Fruit fly (Drosophila melanogaster) whole organism, embryonic: ENCODE measurements around the gene CG6567.

ENCODE experiments used
- Awh ChIP-seq: fragments of 200-800 bp; sonication (Bioruptor generic); IDR thresholded peaks from 2 replicates; pipeline ENCODE4, ENCODE4 v1.3.6; 2022; ENCODE audit warnings: missing biosample characterization, missing genetic modification characterization
- CG10274 ChIP-seq: fragments of 200-800 bp; sonication (Bioruptor generic); optimal IDR thresholded peaks from 3 replicates; lab custom pipeline; 2017; ENCODE audit warnings: missing biosample characterization, mild to moderate bottlenecking, missing genetic modification characterization
- CG12071 ChIP-seq: fragments of 200-800 bp; sonication (Bioruptor generic); optimal IDR thresholded peaks from 3 replicates; lab custom pipeline; 2018; ENCODE audit warnings: missing biosample characterization, mild to moderate bottlenecking, missing genetic modification characterization
- CG14014 ChIP-seq: fragments of 200-800 bp; sonication (Bioruptor generic); IDR thresholded peaks from 2 replicates; pipeline ENCODE4 v1.3.6; 2022; ENCODE audit warnings: missing biosample characterization, missing genetic modification characterization
- CG1603 ChIP-seq: fragments of 200-800 bp; sonication (Bioruptor generic); optimal IDR thresholded peaks from 2 replicates; lab custom pipeline; 2019; ENCODE audit warnings: missing biosample characterization, mild to moderate bottlenecking, missing genetic modification characterization, moderate library complexity
- CG17328 ChIP-seq: fragments of 200-800 bp; sonication (Bioruptor generic); IDR thresholded peaks from 2 replicates; pipeline ENCODE4 v1.3.6; 2022; ENCODE audit warnings: missing biosample characterization, missing genetic modification characterization
- CG17359 ChIP-seq: fragments of 200-800 bp; sonication (Bioruptor generic); optimal IDR thresholded peaks from 3 replicates; lab custom pipeline; 2018; ENCODE audit warnings: missing biosample characterization, mild to moderate bottlenecking, missing genetic modification characterization, moderate library complexity
- CG17568 ChIP-seq: fragments of 200-800 bp; sonication (Bioruptor generic); optimal IDR thresholded peaks from 2 replicates; lab custom pipeline; 2018; ENCODE audit warnings: missing biosample characterization, mild to moderate bottlenecking, missing genetic modification characterization, moderate library complexity
- CG18011 ChIP-seq: fragments of 200-800 bp; sonication (Bioruptor generic); optimal IDR thresholded peaks from 2 replicates; lab custom pipeline; 2017; ENCODE audit warnings: missing biosample characterization, missing genetic modification characterization, mild to moderate bottlenecking, moderate library complexity, missing genotype
- CG18599 ChIP-seq: fragments of 200-800 bp; sonication (Bioruptor generic); optimal IDR thresholded peaks from 3 replicates; lab custom pipeline; 2017; ENCODE audit warnings: missing biosample characterization, missing genetic modification characterization, mild to moderate bottlenecking, moderate library complexity, missing genetic modification reagents
- CG2678 ChIP-seq: fragments of 200-800 bp; sonication (Bioruptor generic); optimal IDR thresholded peaks from 3 replicates; lab custom pipeline; 2019; ENCODE audit warnings: missing biosample characterization, mild to moderate bottlenecking, missing genetic modification characterization, moderate library complexity
- CG2875 ChIP-seq: fragments of 200-800 bp; sonication (Bioruptor generic); optimal IDR thresholded peaks from 2 replicates; lab custom pipeline; 2017; ENCODE audit warnings: missing biosample characterization, mild to moderate bottlenecking, missing genetic modification characterization, missing genetic modification reagents
- CG31365 ChIP-seq: fragments of 200-800 bp; sonication (Bioruptor generic); optimal IDR thresholded peaks from 2 replicates; lab custom pipeline; 2018; ENCODE audit warnings: missing biosample characterization, mild to moderate bottlenecking, missing genetic modification characterization
- CG34422 ChIP-seq: fragments of 200-800 bp; sonication (Bioruptor generic); IDR thresholded peaks from 3 replicates; pipeline ENCODE4 v1.3.6; 2022; ENCODE audit warnings: missing biosample characterization, missing genetic modification characterization
- CG4707 ChIP-seq: fragments of 200-800 bp; sonication (Bioruptor generic); optimal IDR thresholded peaks from 2 replicates; lab custom pipeline; 2018; ENCODE audit warnings: missing biosample characterization, mild to moderate bottlenecking, missing genetic modification characterization, moderate library complexity
- CG8944 ChIP-seq: fragments of 200-800 bp; sonication (Bioruptor generic); optimal IDR thresholded peaks from 3 replicates; lab custom pipeline; 2016; ENCODE audit warnings: missing biosample characterization, missing genetic modification characterization
- CG9932 ChIP-seq: fragments of 200-800 bp; sonication (Bioruptor generic); IDR thresholded peaks from 2 replicates; pipeline ENCODE4 v1.3.6; 2022; ENCODE audit warnings: missing biosample characterization, missing genetic modification characterization
- Dll ChIP-seq: fragments of 200-800 bp; sonication (Bioruptor generic); IDR thresholded peaks from 4 replicates; pipeline ENCODE4 v1.3.6; 2022; ENCODE audit warnings: missing biosample characterization, missing genetic modification characterization; ENCODE audit not compliant: partially characterized antibody
- Drgx ChIP-seq: fragments of 200-800 bp; sonication (Bioruptor generic); IDR thresholded peaks from 2 replicates; pipeline ENCODE4 v1.3.6; 2022; ENCODE audit warnings: missing biosample characterization, missing genetic modification characterization
- HLH54F ChIP-seq: fragments of 200-800 bp; sonication (Bioruptor generic); optimal IDR thresholded peaks from 3 replicates; lab custom pipeline; 2016; ENCODE audit warnings: missing biosample characterization, missing genetic modification characterization
- HmgD ChIP-seq: fragments of 200-800 bp; sonication (Bioruptor generic); optimal IDR thresholded peaks from 3 replicates; lab custom pipeline; 2016; ENCODE audit warnings: missing biosample characterization, missing genetic modification characterization
- Jarid2 ChIP-seq: fragments of 200-800 bp; sonication (Bioruptor generic); optimal IDR thresholded peaks from 3 replicates; lab custom pipeline; 2017; ENCODE audit warnings: mild to moderate bottlenecking, missing biosample characterization, missing genetic modification reagents, missing genetic modification characterization
- Lpt ChIP-seq: fragments of >200 bp; optimal IDR thresholded peaks from 2 replicates; lab custom pipeline; 2018; ENCODE audit warnings: missing biosample characterization, missing genetic modification characterization
- Mes4 ChIP-seq: fragments of 200-800 bp; sonication (Bioruptor generic); optimal IDR thresholded peaks from 2 replicates; lab custom pipeline; 2016; ENCODE audit warnings: missing biosample characterization, missing genetic modification characterization
- NK7.1 ChIP-seq: fragments of 200-800 bp; sonication (Bioruptor generic); optimal IDR thresholded peaks from 3 replicates; lab custom pipeline; 2016; ENCODE audit warnings: missing biosample characterization, missing genetic modification characterization
- Neu2 ChIP-seq: fragments of 200-800 bp; sonication (Bioruptor generic); optimal IDR thresholded peaks from 3 replicates; lab custom pipeline; 2016; ENCODE audit warnings: missing biosample characterization, missing genetic modification characterization, borderline replicate concordance
- Oaz ChIP-seq: fragments of 200-800 bp; sonication (Bioruptor generic); IDR thresholded peaks from 2 replicates; pipeline ENCODE4 v1.3.6; 2022; ENCODE audit warnings: missing biosample characterization, missing genetic modification characterization
- Oli ChIP-seq: fragments of 200-800 bp; sonication (Bioruptor generic); optimal IDR thresholded peaks from 2 replicates; lab custom pipeline; 2018; ENCODE audit warnings: missing biosample characterization, mild to moderate bottlenecking, missing genetic modification characterization, moderate library complexity
- Ravus ChIP-seq: fragments of 200-800 bp; sonication (Bioruptor generic); IDR thresholded peaks from 2 replicates; pipeline ENCODE4 v1.3.6; 2022; ENCODE audit warnings: missing biosample characterization, missing genetic modification characterization
- Sox100B ChIP-seq: fragments of 200-800 bp; sonication (Bioruptor generic); optimal IDR thresholded peaks from 3 replicates; lab custom pipeline; 2018; ENCODE audit warnings: missing biosample characterization, mild to moderate bottlenecking, missing genetic modification characterization
- YL-1 ChIP-seq: fragments of 200-800 bp; sonication (Bioruptor generic); optimal IDR thresholded peaks from 3 replicates; lab custom pipeline; 2017; ENCODE audit warnings: missing biosample characterization, mild to moderate bottlenecking, missing genetic modification characterization
- ap ChIP-seq: fragments of 200-800 bp; sonication (Bioruptor generic); IDR thresholded peaks from 2 replicates; pipeline ENCODE4 v1.3.6; 2022; ENCODE audit warnings: missing biosample characterization, missing genetic modification characterization
- cg ChIP-seq: fragments of 200-800 bp; sonication (Bioruptor generic); optimal IDR thresholded peaks from 3 replicates; lab custom pipeline; 2019; ENCODE audit warnings: missing biosample characterization, mild to moderate bottlenecking, missing genetic modification characterization, moderate library complexity
- chinmo ChIP-seq: fragments of 200-800 bp; sonication (Bioruptor generic); IDR thresholded peaks from 4 replicates; pipeline ENCODE4 v1.3.6; 2022; ENCODE audit warnings: missing biosample characterization, missing genetic modification characterization; ENCODE audit not compliant: partially characterized antibody
- crp ChIP-seq, 2 experiments: fragments of 200-800 bp; sonication (Bioruptor generic); optimal IDR thresholded peaks; 2 replicates in 1 of 2; 3 replicates in 1 of 2; lab custom pipeline; 2017; ENCODE audit warnings: missing biosample characterization in 2 of 2, missing genetic modification characterization in 2 of 2, mild to moderate bottlenecking in 1 of 2, moderate library complexity in 1 of 2
- dmrt11E ChIP-seq: fragments of 200-800 bp; sonication (Bioruptor generic); optimal IDR thresholded peaks from 3 replicates; lab custom pipeline; 2018; ENCODE audit warnings: missing biosample characterization, mild to moderate bottlenecking, missing genetic modification characterization, moderate library complexity
- h ChIP-seq: fragments of >200 bp; optimal IDR thresholded peaks from 2 replicates; lab custom pipeline; 2017
- inv ChIP-seq: fragments of 200-800 bp; sonication (Bioruptor generic); IDR thresholded peaks from 2 replicates; pipeline ENCODE4 v1.3.6; 2022; ENCODE audit warnings: missing biosample characterization, missing genetic modification characterization; ENCODE audit not compliant: partially characterized antibody
- kni ChIP-seq: fragments of 200-800 bp; sonication (Bioruptor generic); optimal IDR thresholded peaks from 3 replicates; lab custom pipeline; 2017; ENCODE audit warnings: mild to moderate bottlenecking, missing biosample characterization, missing genetic modification reagents, missing genetic modification characterization
- nmo ChIP-seq: fragments of 200-800 bp; sonication (Bioruptor generic); optimal IDR thresholded peaks from 2 replicates; lab custom pipeline; 2018; ENCODE audit warnings: missing biosample characterization, mild to moderate bottlenecking, missing genetic modification characterization, moderate library complexity
- pb ChIP-seq: fragments of 200-800 bp; sonication (Bioruptor generic); optimal IDR thresholded peaks from 3 replicates; lab custom pipeline; 2016; ENCODE audit warnings: missing biosample characterization, missing genetic modification characterization
- pum ChIP-seq: fragments of 200-800 bp; sonication (Bioruptor generic); optimal IDR thresholded peaks from 2 replicates; lab custom pipeline; 2016; ENCODE audit warnings: missing biosample characterization, missing genetic modification characterization
- ranshi ChIP-seq: fragments of 200-800 bp; sonication (Bioruptor generic); IDR thresholded peaks from 2 replicates; pipeline ENCODE4 v1.3.6; 2022; ENCODE audit warnings: missing biosample characterization, missing genetic modification characterization
- rib ChIP-seq: fragments of 200-800 bp; sonication (Bioruptor generic); IDR thresholded peaks from 2 replicates; pipeline ENCODE4 v1.3.6; 2022; ENCODE audit warnings: missing biosample characterization, missing genetic modification characterization
- sc ChIP-seq, 3 experiments: fragments of >200 bp in 2 of 3; fragments of 200-800 bp in 1 of 3; sonication (Bioruptor generic) in 1 of 3; optimal IDR thresholded peaks; 2 replicates in 2 of 3; 3 replicates in 1 of 3; lab custom pipeline; 2017; ENCODE audit warnings: mild to moderate bottlenecking in 1 of 3, missing biosample characterization in 1 of 3, missing genetic modification characterization in 1 of 3, missing genetic modification reagents in 1 of 3
- sd ChIP-seq: fragments of 200-800 bp; sonication (Bioruptor generic); optimal IDR thresholded peaks from 3 replicates; lab custom pipeline; 2018; ENCODE audit warnings: missing biosample characterization, mild to moderate bottlenecking, missing genetic modification characterization, moderate library complexity
- slou ChIP-seq: fragments of 200-800 bp; sonication (Bioruptor generic); optimal IDR thresholded peaks from 3 replicates; lab custom pipeline; 2016; ENCODE audit warnings: missing biosample characterization, missing genetic modification characterization
- sqz ChIP-seq: fragments of 200-800 bp; sonication (Bioruptor generic); optimal IDR thresholded peaks from 3 replicates; lab custom pipeline; 2018; ENCODE audit warnings: missing biosample characterization, mild to moderate bottlenecking, missing genetic modification characterization
- unpg ChIP-seq: fragments of 200-800 bp; sonication (Bioruptor generic); optimal IDR thresholded peaks from 3 replicates; lab custom pipeline; 2018; ENCODE audit warnings: missing biosample characterization, mild to moderate bottlenecking, missing genetic modification characterization, moderate library complexity

The CG6567 gene

DNA sequence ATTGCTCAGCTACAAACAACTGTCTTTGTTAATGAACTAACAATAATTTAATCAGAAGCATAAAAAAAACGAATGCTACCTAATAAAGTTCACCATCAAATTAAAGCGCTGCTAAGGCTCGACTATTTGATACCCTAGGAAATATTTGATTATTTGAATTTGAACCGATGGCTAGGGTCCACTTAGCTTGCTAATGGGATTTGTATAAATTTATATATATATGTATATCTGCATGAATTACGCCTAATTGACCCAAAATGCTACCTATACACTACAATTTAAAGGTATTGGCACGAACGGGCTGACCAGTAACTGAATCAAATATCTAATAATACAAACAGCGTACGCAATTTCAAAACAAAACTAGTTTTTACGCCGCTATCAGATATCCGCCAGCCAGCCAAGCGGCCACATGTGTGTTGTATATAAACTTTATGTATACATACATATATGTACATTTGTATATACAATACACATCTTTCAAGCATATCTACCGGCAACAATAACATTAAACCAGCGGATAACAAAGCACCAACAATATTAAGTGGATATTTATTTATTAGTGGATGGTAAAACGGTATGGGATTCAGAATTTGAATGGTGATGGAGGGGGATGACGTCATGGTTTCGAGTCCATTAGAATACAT, 29.9 kb upstream of the CG6567 start (continued):
- no peak for TF ChIP-seq HmgD (GFP tag; lab: Kevin White, UChicago)
- peak; percentile 78 for TF ChIP-seq Drgx (GFP tag; lab: Robert Waterston, UW)
- TF ChIP-seq CG14014 (GFP tag; lab: Robert Waterston, UW), result peak; percentile 80
- peak; percentile 57 for TF ChIP-seq Ravus (GFP tag; lab: Robert Waterston, UW)
- TF ChIP-seq Oli (tag; lab: Kevin White, UChicago), result peak; percentile 56
- no peak for TF ChIP-seq Neu2 (GFP tag; lab: Kevin White, UChicago)
- peak; percentile 16 for TF ChIP-seq CG17568 (GFP tag; lab: Kevin White, UChicago)
- TF ChIP-seq Dll (GFP tag; lab: Robert Waterston, UW), result no peak
- TF ChIP-seq pum (GFP tag; lab: Kevin White, UChicago), result no peak
- TF ChIP-seq Sox100B (GFP tag; lab: Kevin White, UChicago), result peak; percentile 76
- TF ChIP-seq CG34422 (GFP tag; lab: Robert Waterston, UW), result peak; percentile 89
- TF ChIP-seq CG18599 (GFP tag; lab: Kevin White, UChicago), result peak; percentile 86
- TF ChIP-seq Oaz (GFP tag; lab: Robert Waterston, UW), result peak; percentile 58
- no peak for TF ChIP-seq CG4707 (GFP tag; lab: Kevin White, UChicago)
- TF ChIP-seq sd, result peak; percentile 51
- TF ChIP-seq CG31365 (tag; lab: Kevin White, UChicago), result no peak
- peak; percentile 84 for TF ChIP-seq rib (GFP tag; lab: Robert Waterston, UW)
- 0 out of 4 replicates have a peak, but pooled peaks have one; percentile 54 for TF ChIP-seq chinmo (GFP tag; lab: Robert Waterston, UW)
- peak; percentile 58 for TF ChIP-seq CG1603 (tag; lab: Kevin White, UChicago)
- TF ChIP-seq CG10274 (GFP tag; lab: Kevin White, UChicago), result peak; percentile 51
- TF ChIP-seq dmrt11E (tag; lab: Kevin White, UChicago), result no peak
- TF ChIP-seq ranshi (GFP tag; lab: Robert Waterston, UW), result peak; percentile 79
- peak; percentile 52 for TF ChIP-seq CG17328 (GFP tag; lab: Robert Waterston, UW)
- TF ChIP-seq ap (GFP tag; lab: Robert Waterston, UW), result peak; percentile 54
- TF ChIP-seq CG2875 (GFP tag; lab: Kevin White, UChicago), result peak; percentile 35
- TF ChIP-seq Lpt (GFP tag; lab: Kevin White, UChicago), result no peak
- TF ChIP-seq YL-1 (GFP tag; lab: Kevin White, UChicago), result no peak
- no peak for TF ChIP-seq pb (GFP tag; lab: Kevin White, UChicago)
- TF ChIP-seq Jarid2 (GFP tag; lab: Kevin White, UChicago), result peak; percentile 22
- peak; percentile 88 for TF ChIP-seq CG17359 (tag; lab: Kevin White, UChicago)
- peak; percentile 77 for TF ChIP-seq unpg (GFP tag; lab: Kevin White, UChicago)
- no peak for TF ChIP-seq inv
- no peak for TF ChIP-seq HLH54F (GFP tag; lab: Kevin White, UChicago)
- peak; percentile 3 for TF ChIP-seq cg
- TF ChIP-seq sqz (GFP tag; lab: Kevin White, UChicago), result peak; percentile 22
- peak; percentile 89 for TF ChIP-seq Awh (GFP tag; lab: Robert Waterston, UW)
- no peak for TF ChIP-seq CG18011 (GFP tag; lab: Kevin White, UChicago)
- no peak for TF ChIP-seq sc (optimal IDR thresholded peaks at IDR 0.05; lab: Kevin White, UChicago)
- TF ChIP-seq sc (GFP tag; optimal IDR thresholded peaks at IDR 0.05; lab: Kevin White, UChicago), result no peak
- TF ChIP-seq crp (GFP tag; optimal IDR thresholded peaks at IDR 0.05; lab: Kevin White, UChicago), result no peak
- TF ChIP-seq h (lab: Kevin White, UChicago), result no peak
- no peak for TF ChIP-seq slou
- TF ChIP-seq nmo, result peak; percentile 78
- TF ChIP-seq Mes4 (GFP tag; lab: Kevin White, UChicago), result no peak
- peak; percentile 26 for TF ChIP-seq kni (GFP tag; lab: Kevin White, UChicago)
- no peak for TF ChIP-seq CG8944
- TF ChIP-seq CG9932 (GFP tag; lab: Robert Waterston, UW), result peak; percentile 83
- TF ChIP-seq CG2678 (tag; lab: Kevin White, UChicago), result peak; percentile 90
- no peak for TF ChIP-seq NK7.1 (GFP tag; lab: Kevin White, UChicago)
- TF ChIP-seq CG12071, result peak; percentile 64
